Fruit fly (Drosophila melanogaster): ENCODE data around the gene Elp4.

The Elp4 gene

dm6 chr2L:5523848-5524473, at the start of gene Elp4, which contains the start of gene Vps52 (continued):
- TF ChIP-seq CG7368 (GFP tag; optimal IDR thresholded peaks at IDR 0.05): peak; percentile 1
- TF ChIP-seq CG6808 (GFP tag; optimal IDR thresholded peaks at IDR 0.05): no peak
- no peak for TF ChIP-seq Smox (GFP tag; optimal IDR thresholded peaks at IDR 0.05)
- TF ChIP-seq fd59A (GFP tag; optimal IDR thresholded peaks at IDR 0.05): no peak
- TF ChIP-seq Ets21C (GFP tag; optimal IDR thresholded peaks at IDR 0.05): no peak
- peak; percentile 55 for TF ChIP-seq CG8632 (GFP tag; optimal IDR thresholded peaks at IDR 0.05)
- TF ChIP-seq fkh (GFP tag; optimal IDR thresholded peaks at IDR 0.05): peak; percentile 23
- TF ChIP-seq CG3919 (GFP tag; optimal IDR thresholded peaks at IDR 0.05): no peak

- TF ChIP-seq Smox (GFP tag; optimal IDR thresholded peaks at IDR 0.05) (no peak), esn (GFP tag; optimal IDR thresholded peaks at IDR 0.05) (peak; percentile 9), CG3919 (GFP tag; optimal IDR thresholded peaks at IDR 0.05) (peak; percentile 42), eg (GFP tag; IDR thresholded peaks at IDR 0.05) (peak; percentile 82), Hr4 (GFP tag; optimal IDR thresholded peaks at IDR 0.05) (peak; percentile 48), CG9139 (GFP tag; optimal IDR thresholded peaks at IDR 0.05) (no peak), CG4318 (GFP tag; optimal IDR thresholded peaks at IDR 0.05) (peak; percentile 25), CG8319 (GFP tag; optimal IDR thresholded peaks at IDR 0.05) (no peak), acj6 (GFP tag; optimal IDR thresholded peaks at IDR 0.05) (peak; percentile 20), achi (GFP tag; optimal IDR thresholded peaks at IDR 0.05) (peak; percentile 39), Lpt (GFP tag; optimal IDR thresholded peaks at IDR 0.05) (peak; percentile 49), OdsH (GFP tag; optimal IDR thresholded peaks at IDR 0.05) (peak; percentile 45), CG6792 (GFP tag; optimal IDR thresholded peaks at IDR 0.05) (no peak), Hr38 (GFP tag; optimal IDR thresholded peaks at IDR 0.05) (peak; percentile 39), pdm3 (GFP tag; optimal IDR thresholded peaks at IDR 0.05) (peak; percentile 63), Hr39 (GFP tag; optimal IDR thresholded peaks at IDR 0.05) (peak; percentile 24), Eip75B (GFP tag; optimal IDR thresholded peaks at IDR 0.05) (peak; percentile 19), lz (GFP tag; optimal IDR thresholded peaks at IDR 0.05) (peak; percentile 13), fkh (GFP tag; optimal IDR thresholded peaks at IDR 0.05) (peak; percentile 80), CG6276 (GFP tag; optimal IDR thresholded peaks at IDR 0.05) (peak; percentile 8), cyc (GFP tag; optimal IDR thresholded peaks at IDR 0.05) (peak; percentile 4), CG6808 (GFP tag; optimal IDR thresholded peaks at IDR 0.05) (no peak), CG8119 (GFP tag; IDR thresholded peaks at IDR 0.05) (peak; percentile 76), dsx (GFP tag; optimal IDR thresholded peaks at IDR 0.05; ENCODE audit: poor library complexity, severe bottlenecking) (no peak), vri (GFP tag; optimal IDR thresholded peaks at IDR 0.05) (no peak), CG8632 (GFP tag; optimal IDR thresholded peaks at IDR 0.05) (no peak), CG34406 (GFP tag; optimal IDR thresholded peaks at IDR 0.05) (no peak), CG15336 (GFP tag; IDR thresholded peaks at IDR 0.05) (peak; percentile 68), dac (GFP tag; optimal IDR thresholded peaks at IDR 0.05) (peak; percentile 63), fd59A (GFP tag; optimal IDR thresholded peaks at IDR 0.05) (no peak), svp (GFP tag) (peak; percentile 29), CG11902 (GFP tag; optimal IDR thresholded peaks at IDR 0.05) (no peak), net (GFP tag; optimal IDR thresholded peaks at IDR 0.05) (no peak), Eip78C (GFP tag) (peak; percentile 67), CG10631 (GFP tag; optimal IDR thresholded peaks at IDR 0.05) (peak; percentile 48), CG6163 (GFP tag; IDR thresholded peaks at IDR 0.05) (peak; percentile 85), spab (GFP tag; optimal IDR thresholded peaks at IDR 0.05) (no peak), CG6854 (GFP tag; optimal IDR thresholded peaks at IDR 0.05) (no peak), Sox15 (GFP tag; optimal IDR thresholded peaks at IDR 0.05) (no peak), Ets21C (GFP tag; optimal IDR thresholded peaks at IDR 0.05) (peak; percentile 5), Sox14 (GFP tag; optimal IDR thresholded peaks at IDR 0.05) (peak; percentile 51), CG32006 (GFP tag; optimal IDR thresholded peaks at IDR 0.05) (peak; percentile 72), Gug (GFP tag; IDR thresholded peaks at IDR 0.05) (peak; percentile 64), CG11294 (GFP tag; IDR thresholded peaks at IDR 0.05) (0 out of 2 replicates have a peak, but pooled peaks have one; percentile 43), CG10669 (GFP tag; optimal IDR thresholded peaks at IDR 0.05) (no peak), CG31627 (GFP tag; optimal IDR thresholded peaks at IDR 0.05) (peak; percentile 12), fd85E (GFP tag; optimal IDR thresholded peaks at IDR 0.05) (no peak), Sox102F (GFP tag; optimal IDR thresholded peaks at IDR 0.05) (no peak)
Measured at dm6 chr2L:5476699-5477098, 47.2 kb upstream of the Elp4 start.
